Worm (Caenorhabditis elegans) whole organism, mixed stage, embryonic: ENCODE results near the gene Y50D7A.13.

Source experiments
- drap-1 ChIP-seq: fragments of 200-800 bp; sonication (Bioruptor generic); optimal IDR thresholded peaks from 3 replicates; lab custom pipeline; 2018; ENCODE audit warnings: mild to moderate bottlenecking, missing genetic modification characterization, missing compliant biosample characterization
- elt-1 ChIP-seq: sonication (generic microtip); optimal IDR thresholded peaks from 2 replicates; lab custom pipeline; 2017; ENCODE audit warnings: missing genetic modification characterization, mild to moderate bottlenecking, missing compliant biosample characterization, antibody characterized with exemption, moderate library complexity, borderline replicate concordance; ENCODE audit not compliant: insufficient read depth
- elt-3 ChIP-seq: fragments of 150-350 bp; optimal IDR thresholded peaks from 2 replicates; lab custom pipeline; 2014; ENCODE audit warnings: missing biosample characterization, missing genetic modification characterization
- lin-13 ChIP-seq: fragments of 150-350 bp; optimal IDR thresholded peaks from 2 replicates; lab custom pipeline; 2014; ENCODE audit warnings: missing biosample characterization, missing genetic modification characterization
- mls-2 ChIP-seq: sonication (generic microtip); optimal IDR thresholded peaks from 2 replicates; lab custom pipeline; 2016; ENCODE audit warnings: mild to moderate bottlenecking, missing genetic modification characterization, moderate library complexity, missing compliant biosample characterization
- nhr-28 ChIP-seq: fragments of 150-350 bp; optimal IDR thresholded peaks from 2 replicates; lab custom pipeline; 2014; ENCODE audit warnings: missing biosample characterization, missing genetic modification characterization
- pha-4 ChIP-seq: fragments of 150-350 bp; optimal IDR thresholded peaks from 2 replicates; lab custom pipeline; 2018; ENCODE audit warnings: missing biosample characterization, missing genetic modification reagents, missing genetic modification characterization
- snpc-4 ChIP-seq: fragments of 150-350 bp; optimal IDR thresholded peaks from 2 replicates; lab custom pipeline; 2014; ENCODE audit warnings: missing biosample characterization, missing genetic modification characterization

DNA sequence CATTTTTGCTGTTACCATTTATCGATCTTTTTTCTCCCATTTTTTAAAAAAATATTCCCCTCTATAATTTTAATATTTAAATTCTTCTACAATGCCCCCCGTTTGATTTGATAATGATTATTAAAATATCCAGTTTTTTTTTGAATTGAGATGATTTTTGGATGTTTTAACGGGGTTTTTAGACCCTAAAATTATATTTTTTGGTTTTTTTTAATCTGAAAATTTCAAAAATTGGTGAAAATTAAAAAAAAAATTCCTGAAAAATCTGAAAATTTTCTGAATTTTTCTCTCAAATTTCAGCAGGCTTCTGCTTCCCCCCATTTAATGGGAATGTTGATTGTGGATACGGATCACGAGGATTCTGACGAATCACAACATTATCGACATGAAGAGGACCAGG lies 40.2 kb downstream of the Y50D7A.13 start, which contains the start of gene Y50D7A.3:
- TF ChIP-seq elt-1 (tag; lab: Kevin White, UChicago) (no peak), elt-3 (tag; lab: Kevin White, UChicago) (no peak), nhr-28 (tag; lab: Kevin White, UChicago) (no peak), lin-13 (tag; lab: Kevin White, UChicago) (no peak), drap-1 (GFP tag; lab: Kevin White, UChicago) (no peak), pha-4 (tag; lab: Kevin White, UChicago) (no peak), snpc-4 (no peak), mls-2 (no peak)
